Worm (Caenorhabditis elegans) whole organism, early embryonic: ENCODE data around the gene trpp-12.

Source experiments
- B0310.2 ChIP-seq: sonication (generic microtip); optimal IDR thresholded peaks from 2 replicates; lab custom pipeline; 2016; ENCODE audit warnings: mild to moderate bottlenecking, missing genetic modification characterization, missing compliant biosample characterization
- F13C5.2 ChIP-seq: sonication (generic microtip); optimal IDR thresholded peaks from 2 replicates; lab custom pipeline; 2017; ENCODE audit warnings: mild to moderate bottlenecking, missing genetic modification characterization, inconsistent platforms, missing compliant biosample characterization
- ama-1 ChIP-seq: fragments of 150-350 bp; optimal IDR thresholded peaks from 2 replicates; lab custom pipeline; 2014
- ceh-36 ChIP-seq: sonication (generic microtip); optimal IDR thresholded peaks from 2 replicates; lab custom pipeline; 2016; ENCODE audit warnings: missing genetic modification characterization, inconsistent platforms, missing compliant biosample characterization
- flt-1 ChIP-seq: fragments of 200-800 bp; sonication (Bioruptor generic); IDR thresholded peaks from 2 replicates; pipeline ENCODE4 v1.3.6; 2022; ENCODE audit warnings: missing genetic modification characterization, missing compliant biosample characterization
- hmbx-1 ChIP-seq: sonication (generic microtip); optimal IDR thresholded peaks from 2 replicates; lab custom pipeline; 2016; ENCODE audit warnings: mild to moderate bottlenecking, missing genetic modification characterization, missing compliant biosample characterization
- hmg-4 ChIP-seq: fragments of 200-800 bp; sonication (Bioruptor generic); optimal IDR thresholded peaks from 2 replicates; lab custom pipeline; 2018; ENCODE audit warnings: mild to moderate bottlenecking, missing genetic modification characterization, missing compliant biosample characterization
- hnd-1 ChIP-seq: sonication (generic microtip); optimal IDR thresholded peaks from 2 replicates; lab custom pipeline; 2016; ENCODE audit warnings: missing genetic modification characterization, missing compliant biosample characterization
- pes-1 ChIP-seq: fragments of 200-800 bp; sonication (Bioruptor generic); IDR thresholded peaks from 2 replicates; pipeline ENCODE4 v1.3.6; 2022; ENCODE audit warnings: missing genetic modification reagents, missing genetic modification characterization, missing compliant biosample characterization
- sea-1 ChIP-seq: fragments of 200-800 bp; sonication (Bioruptor generic); conservative IDR thresholded peaks from 2 replicates; pipeline ENCODE4 v1.3.6; 2022; ENCODE audit warnings: missing genetic modification characterization, missing compliant biosample characterization
- tbx-11 ChIP-seq: fragments of 200-800 bp; sonication (Bioruptor generic); IDR thresholded peaks from 2 replicates; pipeline ENCODE4 v1.3.6; 2022; ENCODE audit warnings: missing genetic modification characterization, missing compliant biosample characterization

- TF ChIP-seq ama-1 (lab: Kevin White, UChicago): no peak
- TF ChIP-seq hmg-4 (GFP tag; lab: Kevin White, UChicago): no peak
- TF ChIP-seq flt-1: no peak
- no peak for TF ChIP-seq tbx-11
- TF ChIP-seq ceh-36: no peak
- no peak for TF ChIP-seq hnd-1 (tag; lab: Kevin White, UChicago)
- TF ChIP-seq B0310.2 (tag; lab: Kevin White, UChicago): no peak
- TF ChIP-seq sea-1 (GFP tag; lab: Robert Waterston, UW): no peak
- no peak for TF ChIP-seq F13C5.2 (tag; lab: Kevin White, UChicago)
- no peak for TF ChIP-seq pes-1 (GFP tag; lab: Robert Waterston, UW)
- no peak for TF ChIP-seq hmbx-1 (tag; lab: Kevin White, UChicago)
Observed at ce11 chrX:2372134-2372533, 37.4 kb upstream of the trpp-12 start.
